4 worm cellular contexts compared by ENCODE assay signal in the genomic region with DNA sequence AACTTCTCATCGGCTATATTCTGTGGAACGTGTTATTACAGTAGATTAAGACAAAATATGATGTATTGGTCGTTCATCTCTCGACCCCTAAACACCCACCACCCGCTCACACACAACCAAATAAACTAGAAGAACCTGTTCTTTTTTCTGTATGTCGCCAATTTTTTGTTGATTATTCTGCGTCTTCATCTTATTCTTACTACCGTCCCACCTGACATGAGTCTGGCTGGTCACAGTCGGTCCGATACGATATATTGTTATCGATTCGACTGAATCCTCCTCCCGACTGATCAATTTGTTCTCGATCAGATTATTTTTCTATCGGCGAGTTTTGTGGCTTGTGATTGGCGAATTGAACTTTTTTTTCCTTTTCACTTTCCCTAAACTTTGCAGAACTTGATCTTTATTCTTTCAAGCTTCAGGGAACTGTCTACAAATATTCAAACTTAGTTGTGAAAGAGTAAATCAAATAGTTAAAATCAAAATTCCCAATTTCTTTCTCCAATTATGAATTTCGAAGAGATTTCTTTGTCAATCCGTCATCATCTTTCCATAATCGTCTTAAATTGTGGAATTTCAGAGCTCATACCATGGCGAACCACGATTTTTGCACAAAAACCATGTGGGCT.
A peak's percentile ranks its signal among the peaks of the same experiment; 100 is the strongest.
TF ChIP-seq lines count a peak whose summit lies in the region.

A gene (plus strand): TSS at position 579 of the 629 bp plus-strand sequence.

TF ChIP-seq in whole organism, L1 larva, 84 proteins besides CTCF, POLR2A, EP300 and RAD21:
- peak; percentile 45 for TF ChIP-seq lin-14 (GFP tag; optimal IDR thresholded peaks at IDR 0.05; lab: Kevin White, UChicago)
- TF ChIP-seq irx-1 (tag; optimal IDR thresholded peaks at IDR 0.05; lab: Kevin White, UChicago): no peak
- TF ChIP-seq nhr-85 (tag; lab: Kevin White, UChicago): peak; percentile 77
- TF ChIP-seq lin-35 (GFP tag; optimal IDR thresholded peaks at IDR 0.05; lab: Kevin White, UChicago): peak in 1 of 2 experiments; percentile 25
- TF ChIP-seq grh-1 (GFP tag; IDR thresholded peaks at IDR 0.05; lab: Robert Waterston, UW): peak; percentile 43; the same call in 1 of the 2 replicates
- peak in 1 of 6 experiments; percentile 29 for TF ChIP-seq elt-3 (tag; optimal IDR thresholded peaks at IDR 0.05; lab: Kevin White, UChicago)
- no peak for TF ChIP-seq ztf-11 (tag; optimal IDR thresholded peaks at IDR 0.05; lab: Kevin White, UChicago)
- peak; percentile 79 for TF ChIP-seq blmp-1 (tag; optimal IDR thresholded peaks at IDR 0.05; lab: Kevin White, UChicago)
- peak; percentile 9 for TF ChIP-seq nhr-20 (tag; optimal IDR thresholded peaks at IDR 0.05; lab: Kevin White, UChicago)
- TF ChIP-seq unc-130 (tag; optimal IDR thresholded peaks at IDR 0.05; lab: Kevin White, UChicago): peak; percentile 49

TF ChIP-seq in whole organism, L2 larva, 48 proteins besides CTCF, POLR2A, EP300 and RAD21:
- TF ChIP-seq sma-3 (GFP tag; optimal IDR thresholded peaks at IDR 0.05; lab: Kevin White, UChicago) (peak; percentile 18), nhr-10 (tag; optimal IDR thresholded peaks at IDR 0.05; lab: Kevin White, UChicago) (no peak), lsy-2 (tag; optimal IDR thresholded peaks at IDR 0.05; lab: Kevin White, UChicago) (no peak), nhr-25 (tag; optimal IDR thresholded peaks at IDR 0.05; lab: Kevin White, UChicago) (peak; percentile 82), nhr-21 (tag; optimal IDR thresholded peaks at IDR 0.05; lab: Kevin White, UChicago) (peak; percentile 34), ceh-82 (tag; optimal IDR thresholded peaks at IDR 0.05; lab: Kevin White, UChicago) (no peak), aly-2 (tag; optimal IDR thresholded peaks at IDR 0.05; lab: Kevin White, UChicago) (no peak)

TF ChIP-seq in whole organism, L3 larva, 47 proteins besides CTCF, POLR2A, EP300 and RAD21:
- TF ChIP-seq aly-2 (tag; optimal IDR thresholded peaks at IDR 0.05; lab: Kevin White, UChicago) (no peak), lin-39 (tag; optimal IDR thresholded peaks at IDR 0.05; lab: Kevin White, UChicago) (no peak), nhr-23 (tag; optimal IDR thresholded peaks at IDR 0.05; lab: Kevin White, UChicago) (peak; percentile 58), nhr-11 (tag; optimal IDR thresholded peaks at IDR 0.05; lab: Kevin White, UChicago) (no peak), nhr-25 (tag; optimal IDR thresholded peaks at IDR 0.05; lab: Kevin White, UChicago) (peak; percentile 69), pqm-1 (tag; optimal IDR thresholded peaks at IDR 0.05; lab: Kevin White, UChicago) (no peak), nhr-77 (tag; optimal IDR thresholded peaks at IDR 0.05; lab: Kevin White, UChicago) (no peak), egl-27 (tag; optimal IDR thresholded peaks at IDR 0.05; lab: Kevin White, UChicago) (no peak), snpc-4 (tag; optimal IDR thresholded peaks at IDR 0.05; lab: Kevin White, UChicago) (no peak), ztf-4 (tag; optimal IDR thresholded peaks at IDR 0.05; lab: Kevin White, UChicago) (no peak), unc-62 (GFP tag; optimal IDR thresholded peaks at IDR 0.05; lab: Kevin White, UChicago) (no peak), nhr-43 (tag; optimal IDR thresholded peaks at IDR 0.05; lab: Kevin White, UChicago; ENCODE audit: poor library complexity, severe bottlenecking) (peak; percentile 58), fkh-10 (GFP tag; optimal IDR thresholded peaks at IDR 0.05; lab: Kevin White, UChicago) (no peak)
TF ChIP-seq in whole organism, L3 larva: peak in this region for 3.

TF ChIP-seq in whole organism, L4 larva, 104 proteins besides CTCF, POLR2A, EP300 and RAD21:
- no peak for TF ChIP-seq F26F4.8 (GFP tag; conservative IDR thresholded peaks at IDR 0.05; lab: Robert Waterston, UW)
- TF ChIP-seq aha-1 (tag; lab: Kevin White, UChicago): peak; percentile 35
- peak; percentile 55 for TF ChIP-seq nhr-28 (tag; optimal IDR thresholded peaks at IDR 0.05; lab: Kevin White, UChicago)
- no peak for TF ChIP-seq nhr-10 (tag; optimal IDR thresholded peaks at IDR 0.05; lab: Kevin White, UChicago)
- TF ChIP-seq hlh-30 (tag; optimal IDR thresholded peaks at IDR 0.05; lab: Kevin White, UChicago; ENCODE audit: insufficient read depth): peak; percentile 67
- peak in 1 of 2 experiments; percentile 40 for TF ChIP-seq mdl-1 (tag; optimal IDR thresholded peaks at IDR 0.05; lab: Kevin White, UChicago)
TF ChIP-seq in whole organism, L4 larva: peak in this region for 4.
